Fruit fly (Drosophila melanogaster): ENCODE data around the gene bap.

Gene bap

dm6 chr3R:21419932-21420331 lies 31.3 kb downstream of the bap start (continued):
- TF ChIP-seq Drgx (GFP tag; IDR thresholded peaks at IDR 0.05) (peak; percentile 39; the same call in 1 of the 2 replicates), tna (GFP tag; IDR thresholded peaks at IDR 0.05; ENCODE audit: partially characterized antibody) (no peak), h (optimal IDR thresholded peaks at IDR 0.05) (no peak), slp2 (GFP tag; optimal IDR thresholded peaks at IDR 0.05) (no peak), CG17361 (GFP tag; IDR thresholded peaks at IDR 0.05) (peak; percentile 73), Ada2b (GFP tag; IDR thresholded peaks at IDR 0.05) (peak; percentile 46; the same call in 1 of the 2 replicates), unc-4 (GFP tag; IDR thresholded peaks at IDR 0.05; ENCODE audit: partially characterized antibody) (no peak), CG5180 (GFP tag; optimal IDR thresholded peaks at IDR 0.05) (peak; percentile 21), CG6813 (GFP tag; optimal IDR thresholded peaks at IDR 0.05) (peak; percentile 54), Abd-B (GFP tag; optimal IDR thresholded peaks at IDR 0.05) (peak; percentile 23), Nf-YC (tag; optimal IDR thresholded peaks at IDR 0.05) (peak; percentile 6), MTF-1 (GFP tag; optimal IDR thresholded peaks at IDR 0.05; ENCODE audit: borderline replicate concordance) (no peak), HHEX (GFP tag; optimal IDR thresholded peaks at IDR 0.05) (peak; percentile 33), dimm (GFP tag; IDR thresholded peaks at IDR 0.05) (no peak), CG11093 (GFP tag; IDR thresholded peaks at IDR 0.05) (0 out of 3 replicates have a peak, but pooled peaks have one; percentile 30), CG4424 (GFP tag; optimal IDR thresholded peaks at IDR 0.05) (peak; percentile 37), CG10147 (GFP tag; optimal IDR thresholded peaks at IDR 0.05) (peak; percentile 67), CG18011 (GFP tag; optimal IDR thresholded peaks at IDR 0.05) (no peak), CG11398 (GFP tag; optimal IDR thresholded peaks at IDR 0.05) (no peak), Deaf1 (tag; optimal IDR thresholded peaks at IDR 0.05) (peak; percentile 28), ac (GFP tag; optimal IDR thresholded peaks at IDR 0.05) (peak; percentile 23), gfzf (GFP tag; optimal IDR thresholded peaks at IDR 0.05) (no peak), Bdp1 (GFP tag; optimal IDR thresholded peaks at IDR 0.05) (no peak), trem (tag; optimal IDR thresholded peaks at IDR 0.05) (peak; percentile 38), CG8281 (tag; optimal IDR thresholded peaks at IDR 0.05) (no peak), pnt (GFP tag; optimal IDR thresholded peaks at IDR 0.05) (no peak), cas (GFP tag; IDR thresholded peaks at IDR 0.05) (no peak), CG12659 (GFP tag; optimal IDR thresholded peaks at IDR 0.05) (peak; percentile 8), tgo (GFP tag; IDR thresholded peaks at IDR 0.05) (peak; percentile 42; the same call in 1 of the 3 replicates), CG31224 (GFP tag; IDR thresholded peaks at IDR 0.05) (peak; percentile 28; the same call in 1 of the 2 replicates), CG10959 (GFP tag; IDR thresholded peaks at IDR 0.05) (peak; percentile 25; the same call in 1 of the 2 replicates), CG1233 (GFP tag; optimal IDR thresholded peaks at IDR 0.05) (peak; percentile 43), CG3726 (GFP tag; IDR thresholded peaks at IDR 0.05) (no peak), BtbVII (GFP tag; optimal IDR thresholded peaks at IDR 0.05) (peak; percentile 34), CG32772 (GFP tag; IDR thresholded peaks at IDR 0.05) (peak; percentile 54), lab (GFP tag; optimal IDR thresholded peaks at IDR 0.05) (peak; percentile 54), CG8478 (optimal IDR thresholded peaks at IDR 0.05) (no peak), gem (tag; optimal IDR thresholded peaks at IDR 0.05) (peak; percentile 75), ind (GFP tag; optimal IDR thresholded peaks at IDR 0.05) (peak; percentile 40), fd96Cb (tag; optimal IDR thresholded peaks at IDR 0.05) (peak; percentile 65), CG13624 (GFP tag; optimal IDR thresholded peaks at IDR 0.05) (no peak), Meics (GFP tag; optimal IDR thresholded peaks at IDR 0.05) (peak; percentile 56), CG16815 (GFP tag; optimal IDR thresholded peaks at IDR 0.05) (peak; percentile 19), E2f1 (GFP tag; IDR thresholded peaks at IDR 0.05) (peak; percentile 46; the same call in 1 of the 2 replicates), C15 (GFP tag; IDR thresholded peaks at IDR 0.05) (0 out of 3 replicates have a peak, but pooled peaks have one; percentile 55), CG2712 (tag; optimal IDR thresholded peaks at IDR 0.05) (peak; percentile 84), caup (GFP tag; optimal IDR thresholded peaks at IDR 0.05; ENCODE audit: severe bottlenecking) (peak; percentile 12), CG12219 (GFP tag; optimal IDR thresholded peaks at IDR 0.05) (no peak), CG4328 (GFP tag; optimal IDR thresholded peaks at IDR 0.05) (no peak), bbx (GFP tag; IDR thresholded peaks at IDR 0.05; ENCODE audit: partially characterized antibody) (no peak)
